Worm (Caenorhabditis elegans) whole organism, dauer: ENCODE measurements around the gene ric-8.

ENCODE experiments used
- unc-62 ChIP-seq: sonication (generic microtip); optimal IDR thresholded peaks from 2 replicates; lab custom pipeline; 2017; ENCODE audit warnings: missing biosample characterization, missing genetic modification reagents, missing genetic modification characterization

The ric-8 gene

DNA sequence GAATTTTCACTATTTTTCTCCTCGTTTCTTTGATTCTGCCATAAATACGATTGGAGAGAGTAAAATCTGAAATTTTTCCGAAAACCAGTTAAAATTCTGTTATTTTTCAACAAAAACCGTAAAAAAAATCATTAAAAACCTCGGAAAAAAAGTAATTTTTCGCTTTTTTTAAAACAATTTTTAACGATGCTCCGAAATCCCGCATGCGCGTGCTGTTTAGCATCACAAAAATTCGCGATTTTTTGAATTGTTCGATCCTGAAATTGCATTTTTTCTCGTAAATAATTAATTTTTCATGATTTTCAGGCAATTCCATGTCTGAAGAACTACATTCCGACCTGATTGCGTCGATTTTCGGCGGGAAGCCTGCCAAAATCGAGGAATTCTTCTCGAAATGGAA lies at the start of gene ric-8:
Gene ric-8, plus strand, starts transcription at position 301 of the 400 bp plus-strand sequence.
- TF ChIP-seq unc-62, result no peak

DNA sequence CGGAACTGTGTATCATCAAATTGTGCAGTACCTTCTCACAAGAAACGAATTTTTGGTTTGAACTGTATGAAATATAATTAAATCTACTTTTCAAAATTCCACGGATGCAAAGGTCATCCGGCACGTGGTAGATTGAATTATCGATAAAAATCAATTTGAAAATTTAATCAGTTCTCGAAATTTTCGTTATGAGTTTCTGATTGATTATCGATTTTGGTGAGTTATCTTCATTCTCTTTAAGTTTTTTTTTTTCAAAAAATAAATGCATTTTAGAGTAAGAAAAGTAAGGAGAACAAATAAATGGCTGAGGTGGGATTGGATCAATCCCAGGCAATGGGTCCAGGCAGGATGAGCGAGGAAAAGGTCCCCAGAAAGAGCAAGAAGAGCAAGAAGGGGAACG lies 45.4 kb upstream of the ric-8 start, which contains the start of gene Y69A2AR.47:
Gene Y69A2AR.47, plus strand, starts transcription at position 301 of the 400 bp plus-strand sequence.
- TF ChIP-seq unc-62, result no peak

DNA sequence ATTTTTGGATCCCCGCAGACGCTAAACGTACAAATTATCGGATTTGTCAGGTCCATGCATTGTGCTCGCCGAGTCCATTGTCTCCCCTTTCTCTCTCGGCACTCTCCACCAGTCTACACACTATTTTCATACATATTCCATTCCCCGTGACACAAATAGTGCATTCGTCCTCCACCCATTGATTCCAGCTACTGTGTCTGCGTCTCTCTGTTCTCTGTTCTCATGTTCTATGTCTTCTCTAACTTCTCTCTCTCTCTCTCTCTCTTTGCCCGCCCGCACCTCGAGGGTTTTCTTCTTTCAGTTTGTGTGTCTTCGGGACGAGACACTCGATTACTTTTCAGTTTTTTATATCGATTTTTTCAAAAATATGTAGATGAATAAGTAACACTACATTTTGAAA lies 43.1 kb upstream of the ric-8 start:
- TF ChIP-seq unc-62, result no peak

DNA sequence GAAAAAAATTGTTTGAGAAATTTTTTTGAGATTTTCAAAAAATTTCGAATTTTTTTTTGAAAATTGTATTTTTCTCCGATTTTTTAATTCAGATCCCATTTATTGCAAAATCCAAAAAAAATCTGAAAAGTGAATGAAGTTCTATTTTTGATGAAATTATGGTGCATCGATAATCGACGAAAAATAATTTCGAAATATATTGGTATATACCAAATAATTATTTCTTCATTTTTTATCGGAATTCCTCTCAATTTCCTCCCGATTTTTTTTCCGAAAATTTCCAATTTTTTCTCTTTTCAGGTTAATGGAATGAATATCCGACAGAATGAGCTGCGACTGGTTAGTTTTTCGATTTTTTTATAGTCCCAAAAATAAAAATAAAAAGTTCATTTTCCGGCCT lies 41.9 kb upstream of the ric-8 start, which contains the start of gene epg-9:
Gene epg-9, plus strand, starts transcription at position 301 of the 400 bp plus-strand sequence.
- no peak for TF ChIP-seq unc-62

DNA sequence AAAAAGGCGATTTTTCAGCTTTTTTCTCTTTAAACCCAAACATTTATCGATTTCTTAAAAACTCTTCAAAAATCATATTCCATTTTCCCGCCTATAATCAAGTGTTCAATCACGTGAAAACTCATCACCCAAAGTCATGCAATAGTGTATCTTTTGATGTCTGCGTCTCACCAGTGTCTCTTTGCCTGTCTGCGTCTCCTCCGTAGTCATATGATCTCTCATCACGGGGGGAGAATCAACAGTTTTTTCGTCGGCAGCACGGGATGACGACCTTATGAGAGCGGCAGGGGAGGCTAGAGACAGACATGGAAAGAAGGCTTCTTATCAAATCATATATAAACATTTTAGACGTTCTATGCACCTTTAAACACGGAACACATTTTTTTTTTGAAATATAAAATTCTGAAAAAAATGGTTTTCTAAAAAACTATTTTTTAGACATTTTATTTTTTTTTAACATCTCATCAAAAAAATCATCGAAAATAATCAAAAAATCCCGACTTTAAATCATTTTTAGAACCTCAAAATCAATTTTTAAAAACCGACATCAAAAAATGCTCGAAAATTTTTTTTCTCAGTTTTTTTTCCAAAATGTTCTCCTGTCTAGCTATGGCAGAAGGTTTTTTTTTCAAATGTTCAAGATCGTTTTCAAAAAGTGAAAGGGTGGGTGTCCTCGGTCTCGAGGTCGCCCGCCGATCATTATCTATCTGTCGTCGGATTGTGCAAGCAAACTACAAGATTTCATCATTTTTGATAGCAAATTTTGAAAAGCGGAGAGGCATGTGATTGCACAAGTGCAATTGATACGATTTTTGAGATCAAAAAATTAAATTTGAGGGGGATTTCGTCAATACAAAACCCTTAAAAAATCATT lies 40.5 kb upstream of the ric-8 start:
- no peak for TF ChIP-seq unc-62

DNA sequence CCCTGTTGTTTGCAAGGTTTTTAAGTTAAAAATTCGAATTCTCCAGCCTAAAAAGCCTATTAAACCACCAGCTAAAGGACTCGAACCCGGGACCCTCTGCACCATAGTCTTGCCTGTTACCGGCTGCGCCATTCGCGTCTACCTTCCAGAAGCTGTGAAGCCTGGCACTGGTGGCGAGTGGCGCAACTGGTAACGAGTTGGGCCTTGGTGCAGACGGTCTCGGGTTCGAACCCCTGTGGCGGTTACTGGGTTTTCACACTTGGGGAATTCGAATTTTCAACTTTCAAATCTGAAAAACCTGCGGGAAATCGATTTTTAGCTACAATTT lies 39.9 kb upstream of the ric-8 start:
- TF ChIP-seq unc-62, result no peak

DNA sequence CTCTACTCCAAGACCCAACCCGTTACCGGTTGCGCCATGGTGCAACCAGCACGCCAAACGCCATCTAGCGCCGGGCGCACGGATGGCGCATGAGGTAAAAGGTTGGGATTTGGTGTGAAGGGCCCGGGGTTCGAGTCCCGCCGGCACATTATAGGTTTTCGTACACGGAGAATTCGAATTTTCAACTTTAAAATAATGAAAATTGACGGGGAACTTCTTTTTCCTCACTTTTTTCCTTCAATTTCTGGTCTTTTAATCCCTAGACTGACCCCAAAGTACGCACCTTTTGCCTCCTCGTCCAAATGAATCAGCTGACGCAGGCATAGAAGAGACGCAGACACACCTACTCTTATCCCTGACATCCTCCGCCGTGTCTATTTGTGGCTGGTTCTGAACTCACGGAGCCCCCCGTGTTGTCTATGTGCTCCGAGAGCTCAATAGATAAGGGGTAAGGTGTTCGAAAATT lies 39.2 kb upstream of the ric-8 start:
- no peak for TF ChIP-seq unc-62

DNA sequence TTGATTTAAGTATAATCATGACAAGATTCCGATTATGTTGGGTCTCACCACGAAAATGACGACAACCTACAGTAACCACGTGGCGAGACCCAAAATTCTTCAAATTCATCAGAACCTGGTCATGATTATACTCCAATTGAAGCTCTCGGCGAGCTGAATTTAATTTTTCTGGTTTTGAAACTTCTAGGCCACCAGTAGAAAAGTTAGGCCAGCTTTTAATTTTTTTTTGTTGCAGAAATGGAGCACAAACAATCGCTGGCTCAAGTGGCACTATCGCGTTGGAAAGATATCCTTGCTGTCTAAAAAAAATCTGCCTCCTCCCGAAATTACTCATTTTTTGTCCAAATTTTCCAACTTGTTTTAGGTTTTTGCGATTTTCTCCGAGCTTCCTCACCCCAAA lies 36.2 kb upstream of the ric-8 start:
- TF ChIP-seq unc-62, result no peak

DNA sequence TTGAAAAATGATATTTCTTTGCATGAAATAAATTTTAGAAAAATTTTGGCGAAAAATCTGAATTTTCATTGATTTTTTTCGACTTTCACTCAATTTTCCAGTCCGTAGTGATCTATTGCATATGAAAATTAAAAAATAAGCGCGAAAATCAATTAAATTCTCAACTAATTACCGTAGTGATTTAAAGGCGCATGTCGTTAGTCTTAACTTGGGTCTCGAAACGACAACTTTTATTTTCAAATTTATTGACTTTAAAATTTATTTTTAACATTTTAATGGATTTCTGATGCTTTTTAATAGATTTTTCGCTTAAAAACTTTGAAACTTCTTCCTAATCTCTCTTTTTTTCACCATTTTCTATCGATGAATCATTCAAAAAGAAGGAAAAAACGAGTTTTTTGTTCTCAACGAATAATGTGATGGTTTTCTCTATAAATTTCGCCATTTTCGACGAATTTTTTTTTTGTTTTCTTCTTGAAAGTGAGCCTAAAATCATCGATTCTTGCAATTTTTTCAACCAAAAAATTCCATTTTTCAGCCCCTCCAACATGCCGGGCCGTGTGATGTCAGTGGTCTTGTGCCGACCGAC lies 35.2 kb upstream of the ric-8 start, which contains the start of gene vamp-7:
Gene vamp-7, plus strand, starts transcription at position 539 of the 589 bp plus-strand sequence.
- no peak for TF ChIP-seq unc-62

DNA sequence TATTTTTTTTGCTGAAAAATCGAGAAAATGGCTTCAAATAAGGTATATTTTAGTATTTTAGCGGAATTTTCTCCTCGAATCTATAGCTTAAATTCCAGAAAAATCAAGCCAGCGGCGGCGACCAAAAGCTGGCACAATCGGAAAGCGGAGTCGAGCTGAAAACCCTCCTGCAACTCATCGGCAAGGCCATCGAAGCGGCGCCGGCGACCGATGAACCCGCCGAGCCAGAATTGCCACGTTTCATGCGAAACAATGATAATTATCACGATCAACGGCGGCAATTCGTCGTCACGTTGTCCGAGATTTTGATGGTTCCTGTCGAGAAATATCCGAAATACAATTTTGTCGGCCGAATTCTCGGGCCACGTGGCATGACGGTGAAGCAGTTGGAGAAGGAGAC lies 32.4 kb upstream of the ric-8 start, which contains the start of gene Y69A2AR.32:
Gene Y69A2AR.32, plus strand, starts transcription at position 28 of the 400 bp plus-strand sequence.
- no peak for TF ChIP-seq unc-62

DNA sequence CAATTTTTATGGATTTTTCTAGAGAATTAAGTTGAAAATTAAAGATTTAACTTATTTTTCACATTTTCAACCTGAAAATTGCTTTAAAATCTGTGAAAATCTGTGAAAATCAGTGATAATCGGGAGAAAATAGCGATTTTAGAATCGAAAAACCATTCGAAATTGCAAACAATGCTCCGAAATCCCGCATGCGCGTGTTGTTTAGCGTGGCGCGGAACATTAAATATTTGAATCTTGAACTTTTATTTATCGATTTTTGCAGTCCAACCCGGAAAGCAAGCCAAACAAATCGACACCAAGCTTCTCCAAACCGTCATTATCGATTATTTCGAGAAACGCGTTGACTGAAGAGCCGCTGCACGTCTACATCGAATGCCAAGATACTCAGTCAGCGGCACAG lies 31.8 kb upstream of the ric-8 start:
- no peak for TF ChIP-seq unc-62

DNA sequence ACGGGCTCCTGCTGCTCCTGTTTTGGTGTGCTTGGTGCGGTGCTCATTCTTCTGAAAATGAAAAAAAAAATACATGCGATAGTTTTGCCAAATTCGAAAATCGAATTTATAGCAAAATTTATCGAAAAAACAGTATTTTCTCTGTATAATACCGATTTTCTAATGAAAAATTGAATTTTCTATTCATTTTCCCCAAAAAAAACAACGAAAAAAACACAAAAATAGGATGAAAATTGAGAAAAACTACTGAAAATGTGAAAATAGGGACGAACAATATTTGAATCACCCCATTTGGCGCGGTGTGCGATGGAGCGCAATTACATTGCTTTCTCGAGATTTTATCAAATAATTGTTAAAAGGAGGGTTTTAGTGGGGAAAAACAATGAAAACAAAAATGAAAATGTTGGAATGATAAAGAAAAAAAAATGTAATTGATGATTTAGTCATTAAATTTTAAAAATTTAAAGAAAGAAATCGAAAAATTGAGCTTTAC lies 29.7 kb upstream of the ric-8 start, which contains the start of gene Y69A2AR.28:
Gene Y69A2AR.28, minus strand, starts transcription at position 51 of the 493 bp plus-strand sequence.
- TF ChIP-seq unc-62, result no peak

DNA sequence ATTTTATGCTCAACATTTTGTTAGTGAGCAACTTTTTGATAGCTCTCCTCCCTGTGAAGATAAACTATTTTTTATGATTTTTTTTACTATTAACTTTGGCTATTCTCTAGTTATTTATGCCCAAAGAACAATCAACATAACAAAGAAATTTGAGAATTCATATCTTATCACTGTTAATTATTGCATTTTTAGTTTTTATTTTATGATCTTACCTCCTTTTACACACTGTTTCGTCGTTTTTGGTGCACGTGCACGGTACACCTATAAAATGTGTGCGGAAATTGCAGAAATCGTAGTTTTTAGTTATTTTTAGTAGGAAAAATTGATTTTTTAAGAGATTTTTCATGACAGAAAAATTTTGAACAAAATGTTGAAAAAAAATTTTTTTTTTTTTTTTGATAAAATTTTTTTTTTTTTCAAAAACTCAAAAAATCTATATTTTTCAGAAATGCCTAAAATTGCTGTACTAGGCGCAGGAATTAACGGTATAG lies 29.0 kb upstream of the ric-8 start, which contains the start of gene daao-1:
Gene daao-1, plus strand, starts transcription at position 441 of the 491 bp plus-strand sequence.
- no peak for TF ChIP-seq unc-62

DNA sequence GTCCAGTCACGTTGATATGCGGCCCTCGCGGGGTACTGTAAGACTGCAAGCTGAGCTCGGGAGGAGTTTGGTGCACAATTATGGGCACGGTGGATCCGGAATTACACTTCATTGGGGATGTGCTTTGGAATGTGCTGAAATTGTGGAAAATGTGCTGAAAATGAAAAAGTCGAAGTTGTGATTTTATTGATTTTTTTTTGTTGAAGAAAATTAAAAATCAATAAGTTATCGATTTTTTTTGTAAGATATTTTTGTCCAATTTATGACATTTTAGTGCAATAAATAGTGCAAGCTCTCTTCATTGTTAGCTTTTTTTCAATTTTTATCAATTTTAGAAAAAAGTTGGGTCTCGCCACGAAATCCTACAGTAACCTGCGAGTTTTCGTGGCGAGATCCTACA lies 25.9 kb upstream of the ric-8 start:
- no peak for TF ChIP-seq unc-62

DNA sequence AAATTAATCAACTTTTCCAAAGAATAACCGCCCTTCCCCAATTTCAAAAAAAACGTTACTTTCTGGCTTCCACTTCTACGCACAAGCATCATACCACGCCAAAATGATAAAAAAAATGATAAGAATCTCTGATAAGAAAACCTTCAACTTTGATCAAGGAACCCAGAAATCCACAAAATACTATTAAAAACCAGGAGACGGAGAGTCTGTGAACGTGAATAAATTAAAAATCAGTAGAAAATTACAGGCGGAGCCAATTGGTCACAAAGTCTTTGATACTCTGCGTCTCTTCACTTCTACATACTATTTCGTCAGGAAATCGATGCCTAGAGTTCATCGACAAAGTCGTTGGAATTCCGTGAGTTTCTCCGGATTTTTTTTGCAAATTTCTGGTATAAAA lies 24.2 kb upstream of the ric-8 start, which contains the start of gene smf-3:
Gene smf-3, plus strand, starts transcription at position 259 of the 400 bp plus-strand sequence.
- TF ChIP-seq unc-62, result no peak

DNA sequence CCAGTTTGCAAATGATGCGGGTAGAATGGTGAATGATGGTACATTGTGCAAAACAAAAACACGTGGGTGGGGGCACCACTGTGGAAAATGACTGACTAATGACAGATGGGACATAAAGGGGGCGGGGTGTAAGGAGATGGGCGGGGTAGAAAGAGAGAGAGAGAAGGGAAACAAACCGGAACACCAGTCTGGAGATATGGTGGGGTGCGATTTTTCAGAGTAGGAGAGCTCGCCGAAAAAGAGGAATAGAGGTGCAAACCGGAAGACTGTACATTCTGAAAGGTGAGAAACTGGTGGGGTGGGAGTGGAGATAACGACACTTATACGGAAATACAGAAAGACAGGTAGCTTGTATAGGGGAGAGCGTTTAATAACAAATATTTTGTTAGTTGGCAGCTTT lies 14.6 kb upstream of the ric-8 start, which contains the start of gene ngn-1:
Gene ngn-1, minus strand, starts transcription at position 101 of the 400 bp plus-strand sequence.
- TF ChIP-seq unc-62, result no peak

DNA sequence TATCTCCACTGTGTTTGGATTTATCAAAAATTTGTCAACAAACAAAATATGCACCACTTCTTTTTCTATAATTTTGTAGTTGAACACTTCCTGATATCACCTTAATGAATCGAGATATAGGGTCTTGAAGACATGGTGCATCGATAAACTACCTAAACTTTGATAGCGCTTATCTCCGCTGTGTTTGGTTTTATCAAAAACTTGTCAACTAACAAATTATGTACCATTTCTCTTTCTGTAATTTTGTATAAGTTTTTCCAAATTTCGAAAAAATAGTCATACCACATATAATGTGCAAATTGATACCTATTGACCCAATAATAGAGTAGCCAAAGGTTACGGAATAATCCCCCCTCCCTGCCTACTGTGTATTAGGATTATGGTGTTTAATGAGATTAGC lies 12.6 kb upstream of the ric-8 start:
- TF ChIP-seq unc-62, result no peak
